Worm (Caenorhabditis elegans) whole organism, young adult: Measurements from ENCODE around the gene F55B11.5.

Experiments used
- B0035.1 ChIP-seq: sonication (generic microtip); optimal IDR thresholded peaks from 2 replicates; lab custom pipeline; 2016; ENCODE audit warnings: missing genetic modification characterization, mild to moderate bottlenecking, missing compliant biosample characterization, missing genotype, missing genetic modification reagents
- B0261.1 ChIP-seq: sonication (generic microtip); optimal IDR thresholded peaks from 2 replicates; lab custom pipeline; 2016; ENCODE audit warnings: mild to moderate bottlenecking, missing genetic modification characterization, moderate library complexity, missing compliant biosample characterization
- F23B12.7 ChIP-seq: sonication (generic microtip); optimal IDR thresholded peaks from 2 replicates; lab custom pipeline; 2017; ENCODE audit warnings: missing genetic modification characterization, mild to moderate bottlenecking, missing compliant biosample characterization, antibody characterized with exemption, moderate library complexity; ENCODE audit not compliant: insufficient read depth
- K11D2.4 ChIP-seq: fragments of 200-800 bp; sonication (Bioruptor generic); IDR thresholded peaks from 2 replicates; pipeline ENCODE4 v1.3.6; 2022; ENCODE audit warnings: missing genetic modification reagents, missing genetic modification characterization, missing compliant biosample characterization
- T26A5.8 ChIP-seq: sonication (generic microtip); optimal IDR thresholded peaks from 2 replicates; lab custom pipeline; 2016; ENCODE audit warnings: missing genetic modification characterization, missing compliant biosample characterization
- Y53G8AR.9 ChIP-seq: fragments of 200-800 bp; sonication (Bioruptor generic); conservative IDR thresholded peaks from 2 replicates; pipeline ENCODE4 v1.3.6; 2022; ENCODE audit warnings: missing genetic modification reagents, missing genetic modification characterization, missing compliant biosample characterization
- Y79H2A.3 ChIP-seq: fragments of 200-800 bp; sonication (Bioruptor generic); conservative IDR thresholded peaks from 2 replicates; pipeline ENCODE4 v1.3.6; 2022; ENCODE audit warnings: missing genetic modification reagents, missing genetic modification characterization, missing compliant biosample characterization
- ama-1 ChIP-seq, 3 experiments: fragments of 150-350 bp in 1 of 3; sonication (generic microtip) in 2 of 3; optimal IDR thresholded peaks; 2 replicates each; lab custom pipeline; 2014 to 2018; ENCODE audit warnings: missing biosample characterization in 2 of 3, missing genetic modification characterization in 2 of 3, missing genetic modification reagents in 2 of 3
- aptf-2 ChIP-seq: fragments of 200-800 bp; sonication (Bioruptor generic); conservative IDR thresholded peaks from 2 replicates; pipeline ENCODE4 v1.3.6; 2022; ENCODE audit warnings: missing genetic modification reagents, missing genetic modification characterization, missing compliant biosample characterization
- attf-3 ChIP-seq: fragments of 200-800 bp; sonication (Bioruptor generic); conservative IDR thresholded peaks from 2 replicates; pipeline ENCODE4 v1.3.6; 2022; ENCODE audit warnings: missing genetic modification reagents, missing genetic modification characterization, missing compliant biosample characterization
- attf-6 ChIP-seq: fragments of 200-800 bp; sonication (Bioruptor generic); IDR thresholded peaks from 2 replicates; pipeline ENCODE4 v1.3.6; 2022; ENCODE audit warnings: missing genetic modification reagents, missing genetic modification characterization, missing compliant biosample characterization
- bed-2 ChIP-seq: fragments of 200-800 bp; sonication (Bioruptor generic); IDR thresholded peaks from 2 replicates; pipeline ENCODE4 v1.3.6; 2022; ENCODE audit warnings: missing genetic modification reagents, missing genetic modification characterization, missing compliant biosample characterization
- ccch-3 ChIP-seq: fragments of 200-800 bp; sonication (Bioruptor generic); optimal IDR thresholded peaks from 2 replicates; lab custom pipeline; 2018; ENCODE audit warnings: mild to moderate bottlenecking, missing genetic modification characterization, missing compliant biosample characterization
- ceh-91 ChIP-seq: fragments of 200-800 bp; sonication (Bioruptor generic); IDR thresholded peaks from 2 replicates; pipeline ENCODE4 v1.3.6; 2022; ENCODE audit warnings: missing genetic modification reagents, missing genetic modification characterization, missing compliant biosample characterization
- chd-7 ChIP-seq: sonication (generic microtip); optimal IDR thresholded peaks from 2 replicates; lab custom pipeline; 2016; ENCODE audit warnings: mild to moderate bottlenecking, missing genetic modification characterization, moderate library complexity, missing compliant biosample characterization
- egl-18 ChIP-seq: fragments of 200-800 bp; sonication (Bioruptor generic); IDR thresholded peaks from 2 replicates; pipeline ENCODE4 v1.3.6; 2022; ENCODE audit warnings: missing genetic modification reagents, missing genetic modification characterization, missing compliant biosample characterization
- ekl-4 ChIP-seq: fragments of 200-800 bp; sonication (Bioruptor generic); IDR thresholded peaks from 2 replicates; pipeline ENCODE4 v1.3.6; 2022; ENCODE audit warnings: missing genetic modification reagents, missing genetic modification characterization, missing compliant biosample characterization
- hlh-12 ChIP-seq: sonication (generic microtip); optimal IDR thresholded peaks from 2 replicates; lab custom pipeline; 2016; ENCODE audit warnings: missing genetic modification characterization, missing compliant biosample characterization
- let-526 ChIP-seq: fragments of 200-800 bp; sonication (Bioruptor generic); IDR thresholded peaks from 2 replicates; pipeline ENCODE4 v1.3.6; 2022; ENCODE audit warnings: missing genetic modification reagents, missing genetic modification characterization, missing compliant biosample characterization
- lin-40 ChIP-seq: sonication (generic microtip); optimal IDR thresholded peaks from 2 replicates; lab custom pipeline; 2016; ENCODE audit warnings: missing genetic modification characterization, mild to moderate bottlenecking, missing compliant biosample characterization, missing genotype, missing genetic modification reagents
- lsy-27 ChIP-seq: sonication (generic microtip); optimal IDR thresholded peaks from 2 replicates; lab custom pipeline; 2017; ENCODE audit warnings: missing genetic modification characterization, mild to moderate bottlenecking, missing compliant biosample characterization, antibody characterized with exemption, missing genotype, borderline replicate concordance; ENCODE audit not compliant: insufficient read depth
- madf-3 ChIP-seq: fragments of 200-800 bp; sonication (Bioruptor generic); IDR thresholded peaks from 2 replicates; pipeline ENCODE4 v1.3.6; 2022; ENCODE audit warnings: missing genetic modification reagents, missing genetic modification characterization, missing compliant biosample characterization
- madf-8 ChIP-seq: fragments of 200-800 bp; sonication (Bioruptor generic); conservative IDR thresholded peaks from 2 replicates; pipeline ENCODE4 v1.3.6; 2022; ENCODE audit warnings: missing genetic modification reagents, missing genetic modification characterization, missing compliant biosample characterization
- mcd-1 ChIP-seq: fragments of 200-800 bp; sonication (Bioruptor generic); IDR thresholded peaks from 2 replicates; pipeline ENCODE4 v1.3.6; 2022; ENCODE audit warnings: missing genetic modification reagents, missing genetic modification characterization, missing compliant biosample characterization
- mxl-1 ChIP-seq: sonication (generic microtip); optimal IDR thresholded peaks from 2 replicates; lab custom pipeline; 2016; ENCODE audit warnings: missing genetic modification characterization, missing compliant biosample characterization
- nfya-1 ChIP-seq: sonication (generic microtip); optimal IDR thresholded peaks from 2 replicates; lab custom pipeline; 2017; ENCODE audit warnings: antibody characterized with exemption, missing compliant biosample characterization, missing genetic modification characterization, borderline replicate concordance; ENCODE audit not compliant: insufficient read depth
- nfyb-1 ChIP-seq: fragments of 200-800 bp; sonication (Bioruptor generic); IDR thresholded peaks from 2 replicates; pipeline ENCODE4 v1.3.6; 2022; ENCODE audit warnings: missing genetic modification reagents, missing genetic modification characterization, missing compliant biosample characterization
- nhr-80 ChIP-seq: sonication (generic microtip); optimal IDR thresholded peaks from 2 replicates; lab custom pipeline; 2016; ENCODE audit warnings: missing genetic modification characterization, missing compliant biosample characterization
- sdz-38 ChIP-seq: sonication (generic microtip); optimal IDR thresholded peaks from 2 replicates; lab custom pipeline; 2016; ENCODE audit warnings: missing genotype, missing genetic modification characterization, missing compliant biosample characterization
- snpc-4 ChIP-seq, 5 experiments: fragments of 150-350 bp in 1 of 5; sonication (generic microtip) in 4 of 5; optimal IDR thresholded peaks; 2 replicates each; lab custom pipeline; 2014 to 2018; ENCODE audit warnings: missing genetic modification characterization in 5 of 5, missing biosample characterization in 3 of 5, antibody characterized with exemption in 2 of 5, mild to moderate bottlenecking in 2 of 5, missing compliant biosample characterization in 2 of 5, missing genotype in 2 of 5, moderate library complexity in 2 of 5, missing genetic modification reagents in 1 of 5
- sptf-2 ChIP-seq: fragments of 200-800 bp; sonication (Bioruptor generic); optimal IDR thresholded peaks from 2 replicates; lab custom pipeline; 2018; ENCODE audit warnings: mild to moderate bottlenecking, missing genetic modification characterization, missing compliant biosample characterization
- tbx-9 ChIP-seq: sonication (generic microtip); optimal IDR thresholded peaks from 2 replicates; lab custom pipeline; 2016; ENCODE audit warnings: borderline replicate concordance, missing genetic modification characterization, inconsistent platforms, missing compliant biosample characterization
- tlf-1 ChIP-seq: fragments of 200-800 bp; sonication (Bioruptor generic); optimal IDR thresholded peaks from 2 replicates; lab custom pipeline; 2018; ENCODE audit warnings: mild to moderate bottlenecking, missing genetic modification characterization, missing compliant biosample characterization
- unc-62 ChIP-seq: fragments of 150-350 bp; optimal IDR thresholded peaks from 2 replicates; lab custom pipeline; 2014; ENCODE audit warnings: missing biosample characterization, missing genetic modification reagents, missing genetic modification characterization

The F55B11.5 gene

DNA sequence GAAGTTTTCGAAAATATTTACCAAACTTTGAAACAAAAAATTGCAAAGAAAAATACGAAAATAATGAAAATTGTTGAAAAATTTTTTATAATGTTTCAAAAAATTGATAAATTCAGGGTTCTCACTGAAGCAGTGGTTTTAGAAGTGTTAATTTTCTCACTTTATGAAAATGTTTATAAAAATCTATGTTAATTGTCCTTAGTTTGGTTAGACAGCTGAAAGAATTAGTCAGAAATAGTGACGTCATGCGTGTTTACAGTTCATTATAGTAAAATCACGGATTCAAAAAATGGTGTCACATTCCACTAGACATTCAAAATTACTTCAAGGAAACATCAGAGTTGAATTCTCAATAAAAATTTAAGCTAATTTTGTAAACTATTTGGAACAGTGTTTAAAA lies 8.4 kb downstream of the F55B11.5 start:
- no peak for TF ChIP-seq tlf-1 (GFP tag; lab: Kevin White, UChicago)
- no peak for TF ChIP-seq Y53G8AR.9
- no peak for TF ChIP-seq T26A5.8
- TF ChIP-seq ccch-3 (GFP tag; lab: Kevin White, UChicago): no peak
- no peak for TF ChIP-seq K11D2.4 (GFP tag; lab: Robert Waterston, UW)
- no peak for TF ChIP-seq ekl-4 (GFP tag; lab: Robert Waterston, UW)
- TF ChIP-seq mxl-1: no peak
- TF ChIP-seq aptf-2 (GFP tag; lab: Robert Waterston, UW): no peak
- TF ChIP-seq ceh-91 (GFP tag; lab: Robert Waterston, UW): no peak
- no peak for TF ChIP-seq tbx-9 (tag; lab: Kevin White, UChicago)
- no peak for TF ChIP-seq Y79H2A.3

DNA sequence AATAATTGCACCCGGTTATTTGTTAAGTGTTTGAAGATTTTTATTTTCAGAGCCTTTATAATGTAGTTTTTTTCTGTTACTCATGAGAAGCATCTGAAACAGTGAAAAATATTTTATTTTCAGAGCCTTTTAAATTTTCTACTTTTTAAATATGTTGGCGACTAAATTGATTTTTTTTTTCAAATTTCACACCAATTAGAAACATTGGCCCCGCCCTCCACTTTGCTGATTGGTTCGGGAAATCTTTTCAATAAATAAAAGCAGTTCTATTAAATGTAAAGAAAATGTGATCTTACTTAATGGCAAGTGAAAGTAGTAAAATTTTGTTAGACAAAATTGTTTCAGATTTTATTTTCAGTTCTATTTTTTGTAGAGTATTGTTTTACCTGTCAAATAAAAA lies 9.9 kb downstream of the F55B11.5 start:
- TF ChIP-seq unc-62 (GFP tag; lab: Kevin White, UChicago) (no peak), nhr-80 (no peak), attf-3 (GFP tag; lab: Robert Waterston, UW) (no peak), F23B12.7 (no peak), hlh-12 (tag; lab: Kevin White, UChicago) (no peak), B0261.1 (tag; lab: Kevin White, UChicago) (no peak), attf-6 (GFP tag; lab: Robert Waterston, UW) (peak; percentile 67), T26A5.8 (no peak), ama-1 (optimal IDR thresholded peaks at IDR 0.05; lab: Kevin White, UChicago) (no peak), ama-1 (GFP tag; optimal IDR thresholded peaks at IDR 0.05; lab: Kevin White, UChicago) (no peak), chd-7 (tag; lab: Kevin White, UChicago) (no peak), snpc-4 (GFP tag; optimal IDR thresholded peaks at IDR 0.05; lab: Kevin White, UChicago) (no peak), snpc-4 (tag; optimal IDR thresholded peaks at IDR 0.05; lab: Kevin White, UChicago) (peak in 1 of 4 experiments; percentile 39), madf-3 (GFP tag; lab: Robert Waterston, UW) (no peak), sptf-2 (no peak), bed-2 (GFP tag; lab: Robert Waterston, UW) (no peak), let-526 (GFP tag; lab: Robert Waterston, UW) (no peak)

DNA sequence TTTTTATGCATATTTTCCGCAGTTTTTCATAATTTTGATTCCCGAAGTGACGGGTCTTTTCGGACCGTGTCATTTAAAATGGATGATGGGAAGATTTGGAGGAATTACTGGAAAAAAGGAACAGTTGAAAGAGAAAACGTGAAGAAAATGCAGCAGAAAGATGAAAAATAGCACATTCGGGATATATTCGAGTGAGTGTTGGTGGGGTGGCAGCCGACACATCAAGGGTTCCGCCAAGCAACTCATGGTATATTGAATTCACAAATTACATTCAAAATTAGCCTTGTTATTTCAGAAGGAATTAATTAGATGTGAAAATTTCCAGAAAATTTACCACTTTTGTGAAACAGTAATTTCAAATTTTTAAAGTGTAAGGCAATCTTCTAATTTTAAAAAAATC lies 16.6 kb downstream of the F55B11.5 start, which contains the start of gene tra-3:
Gene tra-3 (minus strand): TSS at position 107 of the 400 bp plus-strand sequence.
- TF ChIP-seq nfya-1: no peak
- no peak for TF ChIP-seq egl-18 (GFP tag; lab: Robert Waterston, UW)
- TF ChIP-seq lsy-27: no peak
- TF ChIP-seq B0035.1: no peak
- no peak for TF ChIP-seq T26A5.8
- no peak for TF ChIP-seq lin-40
- peak; percentile 57; the same call in 1 of the 2 replicates for TF ChIP-seq attf-6 (GFP tag; lab: Robert Waterston, UW)
- no peak for TF ChIP-seq nfyb-1 (GFP tag; lab: Robert Waterston, UW)
- no peak for TF ChIP-seq mcd-1 (GFP tag; lab: Robert Waterston, UW)
- TF ChIP-seq snpc-4 (GFP tag; optimal IDR thresholded peaks at IDR 0.05; lab: Kevin White, UChicago): no peak
- TF ChIP-seq snpc-4 (tag; optimal IDR thresholded peaks at IDR 0.05; lab: Kevin White, UChicago): peak in 3 of 4 experiments; percentile 67 to 90 (median 74)
- TF ChIP-seq madf-8 (GFP tag; lab: Robert Waterston, UW): no peak
- TF ChIP-seq sdz-38 (tag; lab: Kevin White, UChicago): no peak
